Fruit fly (Drosophila melanogaster) S2 (cell line): Measurements from ENCODE around the gene vrs.

ENCODE experiments used
- CG8478 ChIP-seq: fragments of >200 bp; optimal IDR thresholded peaks from 2 replicates; lab custom pipeline; 2018
- CTCF ChIP-seq, 2 experiments: fragments of >200 bp; optimal IDR thresholded peaks; 2 replicates each; lab custom pipeline; 2018

dm6 chr3R:12448889-12449314 is 1.4 kb downstream of the vrs start, which contains the start of gene CG18549:
- TF ChIP-seq CG8478 (lab: Kevin White, UChicago) (no peak), CTCF (optimal IDR thresholded peaks at IDR 0.05; lab: Kevin White, UChicago) (no peak)
